Worm (Caenorhabditis elegans): ENCODE data around the gene F46B6.4.

- no peak for TF ChIP-seq sea-2 (GFP tag; IDR thresholded peaks at IDR 0.05)
- no peak for TF ChIP-seq snpc-4 (GFP tag; optimal IDR thresholded peaks at IDR 0.05)
- TF ChIP-seq snpc-4 (tag; optimal IDR thresholded peaks at IDR 0.05) = no peak
These were observed 26.4 kb downstream of the F46B6.4 start, which contains the start of gene F58E6.6 for ce11 chrV:9752918-9753317.
